Worm (Caenorhabditis elegans) whole organism, L4/young adult: ENCODE measurements around the gene ugt-41.

Source experiments
- dao-5 ChIP-seq: sonication (generic microtip); optimal IDR thresholded peaks from 2 replicates; lab custom pipeline; 2016; ENCODE audit warnings: missing genotype, missing genetic modification characterization, moderate library complexity, missing compliant biosample characterization
- him-1 ChIP-seq: sonication (generic microtip); optimal IDR thresholded peaks from 2 replicates; lab custom pipeline; 2016; ENCODE audit warnings: missing genotype, missing genetic modification reagents, missing genetic modification characterization, missing compliant biosample characterization

ce11 chrV:7156079-7156478 lies 7.3 kb downstream of the ugt-41 start, which contains the start of gene F10D2.10:
- no peak for TF ChIP-seq him-1 (tag; lab: Kevin White, UChicago)
- TF ChIP-seq dao-5: no peak
